Worm (Caenorhabditis elegans): ENCODE data around the gene rog-1.

The rog-1 gene

ce11 chrII:1323190-1323651 lies 51.6 kb downstream of the rog-1 start (continued):
- TF ChIP-seq fkh-3 (tag; optimal IDR thresholded peaks at IDR 0.05): peak; percentile 47
- peak; percentile 14; the same call in 1 of the 2 replicates for TF ChIP-seq D2030.7 (GFP tag; IDR thresholded peaks at IDR 0.05)
- no peak for TF ChIP-seq somi-1 (GFP tag; optimal IDR thresholded peaks at IDR 0.05)
- TF ChIP-seq mes-4 (tag; optimal IDR thresholded peaks at IDR 0.05): no peak
- TF ChIP-seq ets-4 (GFP tag; optimal IDR thresholded peaks at IDR 0.05): no peak
- peak; percentile 77; the same call in 1 of the 2 replicates for TF ChIP-seq egrh-3 (GFP tag; IDR thresholded peaks at IDR 0.05)
- TF ChIP-seq attf-6 (GFP tag; IDR thresholded peaks at IDR 0.05): no peak
- TF ChIP-seq dox-1 (GFP tag; IDR thresholded peaks at IDR 0.05): 0 out of 2 replicates have a peak, but pooled peaks have one; percentile 40
- peak; percentile 74 for TF ChIP-seq mcd-1 (GFP tag; IDR thresholded peaks at IDR 0.05)
- TF ChIP-seq athp-1 (tag; optimal IDR thresholded peaks at IDR 0.05): peak; percentile 89
- TF ChIP-seq ceh-27 (GFP tag; optimal IDR thresholded peaks at IDR 0.05): peak; percentile 25
- TF ChIP-seq lag-1 (GFP tag; IDR thresholded peaks at IDR 0.05): no peak
- peak; percentile 7 for TF ChIP-seq ztf-22 (GFP tag; optimal IDR thresholded peaks at IDR 0.05)
- no peak for TF ChIP-seq C06A6.2 (GFP tag; conservative IDR thresholded peaks at IDR 0.05)
- TF ChIP-seq hmg-1.2 (GFP tag; IDR thresholded peaks at IDR 0.05): peak; percentile 44; the same call in 1 of the 2 replicates
- TF ChIP-seq lin-35 (GFP tag; optimal IDR thresholded peaks at IDR 0.05): no peak
- TF ChIP-seq zim-3 (tag; optimal IDR thresholded peaks at IDR 0.05): no peak
- peak; percentile 2 for TF ChIP-seq B0261.1 (tag; optimal IDR thresholded peaks at IDR 0.05)
- peak; percentile 89 for TF ChIP-seq hrde-1 (tag; optimal IDR thresholded peaks at IDR 0.05; ENCODE audit: borderline replicate concordance)
- TF ChIP-seq madf-6 (GFP tag; IDR thresholded peaks at IDR 0.05): 0 out of 2 replicates have a peak, but pooled peaks have one; percentile 41
- 0 out of 2 replicates have a peak, but pooled peaks have one; percentile 60 for TF ChIP-seq madf-3 (GFP tag; IDR thresholded peaks at IDR 0.05)

ce11 chrII:1322283-1323173 lies 52.3 kb downstream of the rog-1 start:
- TF ChIP-seq lsl-1 (GFP tag; optimal IDR thresholded peaks at IDR 0.05): peak; percentile 24
- TF ChIP-seq rec-8 (tag; optimal IDR thresholded peaks at IDR 0.05): no peak
- peak; percentile 10; the same call in 1 of the 2 replicates for TF ChIP-seq ekl-4 (GFP tag; IDR thresholded peaks at IDR 0.05)
- TF ChIP-seq hmg-20 (GFP tag; IDR thresholded peaks at IDR 0.05): no peak
- TF ChIP-seq nhr-90 (tag; optimal IDR thresholded peaks at IDR 0.05): no peak
- no peak for TF ChIP-seq ztf-18 (tag; optimal IDR thresholded peaks at IDR 0.05)
- peak; percentile 37 for TF ChIP-seq tlf-1 (GFP tag; optimal IDR thresholded peaks at IDR 0.05)
- TF ChIP-seq sdz-38 (tag; optimal IDR thresholded peaks at IDR 0.05): no peak
- TF ChIP-seq lin-54 (GFP tag; optimal IDR thresholded peaks at IDR 0.05): peak; percentile 36
- no peak for TF ChIP-seq nfya-2 (GFP tag; IDR thresholded peaks at IDR 0.05)
- peak; percentile 37 for TF ChIP-seq zim-3 (tag; optimal IDR thresholded peaks at IDR 0.05)
- TF ChIP-seq ets-4 (GFP tag; optimal IDR thresholded peaks at IDR 0.05): no peak
- peak; percentile 52 for TF ChIP-seq snpc-3.4 (tag; optimal IDR thresholded peaks at IDR 0.05)
- TF ChIP-seq pbrm-1 (GFP tag; IDR thresholded peaks at IDR 0.05): peak; percentile 16; the same call in 1 of the 2 replicates
- TF ChIP-seq let-526 (GFP tag; IDR thresholded peaks at IDR 0.05): no peak
- no peak for TF ChIP-seq ama-1 (optimal IDR thresholded peaks at IDR 0.05)
- TF ChIP-seq ama-1 (GFP tag; optimal IDR thresholded peaks at IDR 0.05): peak; percentile 29 to 66
- peak; percentile 28; the same call in 1 of the 2 replicates for TF ChIP-seq hsf-1 (GFP tag; IDR thresholded peaks at IDR 0.05)
- TF ChIP-seq zfh-2 (GFP tag; conservative IDR thresholded peaks at IDR 0.05): peak; percentile 66
- TF ChIP-seq xnd-1 (tag; optimal IDR thresholded peaks at IDR 0.05): no peak
- TF ChIP-seq repo-1 (tag; optimal IDR thresholded peaks at IDR 0.05): no peak
- TF ChIP-seq mcd-1 (GFP tag; IDR thresholded peaks at IDR 0.05): peak; percentile 10; the same call in 1 of the 2 replicates
- TF ChIP-seq attf-6 (GFP tag; IDR thresholded peaks at IDR 0.05): peak; percentile 29; the same call in 1 of the 2 replicates
- TF ChIP-seq lin-26 (GFP tag; IDR thresholded peaks at IDR 0.05): peak; percentile 59; the same call in 1 of the 2 replicates
- no peak for TF ChIP-seq bed-2 (GFP tag; IDR thresholded peaks at IDR 0.05)
- TF ChIP-seq ceh-100 (GFP tag; IDR thresholded peaks at IDR 0.05): peak; percentile 24; the same call in 1 of the 2 replicates
- TF ChIP-seq sptf-2 (GFP tag; optimal IDR thresholded peaks at IDR 0.05): no peak
- TF ChIP-seq rcor-1 (GFP tag; IDR thresholded peaks at IDR 0.05): 0 out of 2 replicates have a peak, but pooled peaks have one; percentile 11
